Worm (Caenorhabditis elegans) whole organism, early embryonic: ENCODE measurements around the gene glr-8.

Experiments used
- B0310.2 ChIP-seq: sonication (generic microtip); optimal IDR thresholded peaks from 2 replicates; lab custom pipeline; 2016; ENCODE audit warnings: mild to moderate bottlenecking, missing genetic modification characterization, missing compliant biosample characterization
- F13C5.2 ChIP-seq: sonication (generic microtip); optimal IDR thresholded peaks from 2 replicates; lab custom pipeline; 2017; ENCODE audit warnings: mild to moderate bottlenecking, missing genetic modification characterization, inconsistent platforms, missing compliant biosample characterization
- aly-1 ChIP-seq: sonication (generic microtip); optimal IDR thresholded peaks from 2 replicates; lab custom pipeline; 2016; ENCODE audit warnings: missing genetic modification characterization, missing compliant biosample characterization
- ama-1 ChIP-seq: fragments of 150-350 bp; optimal IDR thresholded peaks from 2 replicates; lab custom pipeline; 2014
- ceh-13 ChIP-seq: fragments of 200-800 bp; sonication (Bioruptor generic); optimal IDR thresholded peaks from 2 replicates; lab custom pipeline; 2018; ENCODE audit warnings: mild to moderate bottlenecking, missing genetic modification characterization, missing compliant biosample characterization
- ceh-36 ChIP-seq: sonication (generic microtip); optimal IDR thresholded peaks from 2 replicates; lab custom pipeline; 2016; ENCODE audit warnings: missing genetic modification characterization, inconsistent platforms, missing compliant biosample characterization
- ets-7 ChIP-seq: sonication (generic microtip); optimal IDR thresholded peaks from 2 replicates; lab custom pipeline; 2016; ENCODE audit warnings: missing genotype, missing genetic modification characterization, missing compliant biosample characterization
- flt-1 ChIP-seq: fragments of 200-800 bp; sonication (Bioruptor generic); IDR thresholded peaks from 2 replicates; pipeline ENCODE4 v1.3.6; 2022; ENCODE audit warnings: missing genetic modification characterization, missing compliant biosample characterization
- hmbx-1 ChIP-seq: sonication (generic microtip); optimal IDR thresholded peaks from 2 replicates; lab custom pipeline; 2016; ENCODE audit warnings: mild to moderate bottlenecking, missing genetic modification characterization, missing compliant biosample characterization
- hmg-4 ChIP-seq: fragments of 200-800 bp; sonication (Bioruptor generic); optimal IDR thresholded peaks from 2 replicates; lab custom pipeline; 2018; ENCODE audit warnings: mild to moderate bottlenecking, missing genetic modification characterization, missing compliant biosample characterization
- hnd-1 ChIP-seq: sonication (generic microtip); optimal IDR thresholded peaks from 2 replicates; lab custom pipeline; 2016; ENCODE audit warnings: missing genetic modification characterization, missing compliant biosample characterization
- pes-1 ChIP-seq: fragments of 200-800 bp; sonication (Bioruptor generic); IDR thresholded peaks from 2 replicates; pipeline ENCODE4 v1.3.6; 2022; ENCODE audit warnings: missing genetic modification reagents, missing genetic modification characterization, missing compliant biosample characterization
- scrt-1 ChIP-seq: fragments of 200-800 bp; sonication (Bioruptor generic); IDR thresholded peaks from 2 replicates; pipeline ENCODE4 v1.3.6; 2022; ENCODE audit warnings: missing genetic modification characterization, missing compliant biosample characterization
- sea-1 ChIP-seq: fragments of 200-800 bp; sonication (Bioruptor generic); conservative IDR thresholded peaks from 2 replicates; pipeline ENCODE4 v1.3.6; 2022; ENCODE audit warnings: missing genetic modification characterization, missing compliant biosample characterization
- tbx-11 ChIP-seq: fragments of 200-800 bp; sonication (Bioruptor generic); IDR thresholded peaks from 2 replicates; pipeline ENCODE4 v1.3.6; 2022; ENCODE audit warnings: missing genetic modification characterization, missing compliant biosample characterization
- tbx-37 ChIP-seq: fragments of 200-800 bp; sonication (Bioruptor generic); conservative IDR thresholded peaks from 2 replicates; pipeline ENCODE4 v1.3.6; 2022; ENCODE audit warnings: missing genetic modification reagents, missing genetic modification characterization, missing compliant biosample characterization
- tra-4 ChIP-seq: sonication (generic microtip); optimal IDR thresholded peaks from 2 replicates; lab custom pipeline; 2017; ENCODE audit warnings: missing genetic modification characterization, missing compliant biosample characterization

Gene glr-8

DNA sequence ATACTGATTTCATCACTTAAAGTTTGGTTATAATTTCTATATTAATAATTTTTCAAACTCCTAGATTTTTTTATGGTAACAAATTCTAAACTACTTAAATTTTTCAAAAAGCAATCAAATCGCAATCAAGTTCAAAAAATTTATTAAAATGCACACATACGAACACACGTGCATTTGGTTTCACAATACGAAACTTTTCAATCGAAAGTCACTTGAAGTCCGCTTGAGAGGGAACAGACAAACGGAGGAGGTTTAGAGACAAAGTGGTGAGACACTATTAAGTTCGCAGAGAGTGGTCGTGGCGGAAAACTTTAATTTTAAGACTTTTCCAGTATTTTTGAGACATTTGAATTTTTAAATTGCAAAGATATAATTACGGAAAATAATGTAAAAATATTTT lies at the start of gene glr-8:
glr-8 (plus strand) TSS at position 319 of the 400 bp plus-strand sequence.
- TF ChIP-seq ceh-36 (tag; lab: Kevin White, UChicago) (no peak), F13C5.2 (tag; lab: Kevin White, UChicago) (no peak), hmg-4 (no peak), scrt-1 (GFP tag; lab: Robert Waterston, UW) (no peak), hnd-1 (tag; lab: Kevin White, UChicago) (no peak), B0310.2 (no peak), hmbx-1 (tag; lab: Kevin White, UChicago) (no peak), ama-1 (lab: Kevin White, UChicago) (no peak), tra-4 (tag; lab: Kevin White, UChicago) (no peak), aly-1 (no peak), tbx-11 (GFP tag; lab: Robert Waterston, UW) (no peak), flt-1 (GFP tag; lab: Robert Waterston, UW) (no peak), tbx-37 (GFP tag; lab: Robert Waterston, UW) (no peak), sea-1 (GFP tag; lab: Robert Waterston, UW) (no peak), pes-1 (GFP tag; lab: Robert Waterston, UW) (no peak)

DNA sequence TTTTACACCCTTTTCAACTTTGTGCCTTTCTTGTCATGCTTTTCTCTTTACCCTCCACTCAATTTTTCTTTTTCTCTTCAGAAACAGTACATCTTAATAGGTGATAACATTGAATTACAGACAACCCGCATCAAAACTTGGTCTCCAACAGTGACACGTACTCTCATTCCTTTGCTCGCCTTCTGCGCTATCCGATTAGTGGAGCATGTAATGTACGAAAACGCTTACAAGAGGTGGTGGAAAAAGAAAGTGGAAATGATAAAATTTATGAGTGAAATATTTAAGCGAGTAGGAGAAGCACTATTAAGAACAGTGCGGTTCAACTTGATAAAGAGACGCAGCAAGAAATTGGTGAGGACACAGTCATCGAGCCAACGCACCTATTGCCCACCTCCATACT lies 49.2 kb upstream of the glr-8 start, which contains the start of gene pept-1:
pept-1 (plus strand) TSS at position 306 of the 400 bp plus-strand sequence.
- TF ChIP-seq hnd-1 (tag; lab: Kevin White, UChicago) (no peak), flt-1 (GFP tag; lab: Robert Waterston, UW) (no peak), tra-4 (tag; lab: Kevin White, UChicago) (no peak), hmbx-1 (tag; lab: Kevin White, UChicago) (no peak), tbx-37 (GFP tag; lab: Robert Waterston, UW) (no peak), scrt-1 (GFP tag; lab: Robert Waterston, UW) (no peak), pes-1 (GFP tag; lab: Robert Waterston, UW) (no peak), hmg-4 (no peak), ceh-36 (tag; lab: Kevin White, UChicago) (no peak), aly-1 (no peak), ama-1 (lab: Kevin White, UChicago) (no peak), sea-1 (GFP tag; lab: Robert Waterston, UW) (no peak), B0310.2 (no peak), F13C5.2 (tag; lab: Kevin White, UChicago) (no peak), tbx-11 (GFP tag; lab: Robert Waterston, UW) (no peak), ceh-13 (GFP tag; lab: Kevin White, UChicago) (no peak), ets-7 (tag; lab: Kevin White, UChicago) (no peak)

DNA sequence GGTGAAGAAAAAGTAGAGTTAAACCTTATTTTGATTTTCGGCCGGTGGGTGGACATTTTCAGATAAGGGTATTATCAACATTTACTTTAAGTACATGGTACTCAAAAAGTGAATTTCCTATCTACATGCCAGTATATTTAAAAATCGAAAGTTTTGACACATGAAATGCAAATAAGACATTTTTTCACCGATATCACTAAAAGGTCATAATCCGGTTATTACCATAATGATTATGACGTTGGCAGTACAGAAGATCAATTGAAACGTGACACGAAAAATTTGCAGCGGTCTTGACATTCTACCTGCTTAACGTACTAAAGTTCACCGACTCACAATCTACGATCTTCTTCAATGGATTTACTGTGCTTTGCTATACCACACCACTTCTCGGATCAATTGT lies 47.8 kb upstream of the glr-8 start:
- TF ChIP-seq hmbx-1 (tag; lab: Kevin White, UChicago) (no peak), F13C5.2 (tag; lab: Kevin White, UChicago) (no peak), ets-7 (tag; lab: Kevin White, UChicago) (no peak), ceh-36 (tag; lab: Kevin White, UChicago) (no peak), tbx-11 (GFP tag; lab: Robert Waterston, UW) (no peak), tbx-37 (GFP tag; lab: Robert Waterston, UW) (no peak), tra-4 (tag; lab: Kevin White, UChicago) (no peak), flt-1 (GFP tag; lab: Robert Waterston, UW) (no peak), ceh-13 (GFP tag; lab: Kevin White, UChicago) (no peak), pes-1 (GFP tag; lab: Robert Waterston, UW) (no peak), B0310.2 (no peak), hnd-1 (tag; lab: Kevin White, UChicago) (no peak), ama-1 (lab: Kevin White, UChicago) (no peak), sea-1 (GFP tag; lab: Robert Waterston, UW) (no peak), scrt-1 (GFP tag; lab: Robert Waterston, UW) (no peak), hmg-4 (no peak), aly-1 (no peak)

DNA sequence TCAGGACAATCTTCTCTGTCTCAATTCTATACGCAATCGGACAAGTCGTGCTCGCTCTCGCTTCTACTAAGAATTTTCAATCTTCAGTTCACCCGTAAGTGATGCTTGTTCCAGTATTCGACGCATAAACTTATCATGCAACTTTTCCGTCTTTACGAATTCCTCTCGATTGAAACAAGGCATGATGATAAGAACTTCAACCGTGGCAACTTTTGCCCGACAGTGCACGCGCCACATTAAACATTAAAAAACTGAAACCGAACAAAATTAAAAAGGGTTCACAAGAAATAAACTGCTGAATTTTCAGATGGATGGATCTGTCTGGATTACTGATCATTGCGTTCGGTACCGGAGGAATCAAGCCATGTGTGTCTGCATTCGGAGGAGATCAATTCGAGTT lies 47.3 kb upstream of the glr-8 start:
- TF ChIP-seq tbx-37 (GFP tag; lab: Robert Waterston, UW) = no peak
- no peak for TF ChIP-seq scrt-1 (GFP tag; lab: Robert Waterston, UW)
- no peak for TF ChIP-seq sea-1 (GFP tag; lab: Robert Waterston, UW)
- no peak for TF ChIP-seq ceh-13 (GFP tag; lab: Kevin White, UChicago)
- TF ChIP-seq ceh-36 (tag; lab: Kevin White, UChicago) = no peak
- no peak for TF ChIP-seq ama-1 (lab: Kevin White, UChicago)
- TF ChIP-seq aly-1 = no peak
- no peak for TF ChIP-seq pes-1 (GFP tag; lab: Robert Waterston, UW)
- TF ChIP-seq hnd-1 (tag; lab: Kevin White, UChicago) = no peak
- TF ChIP-seq hmg-4 = no peak
- TF ChIP-seq tra-4 (tag; lab: Kevin White, UChicago) = no peak
- TF ChIP-seq F13C5.2 (tag; lab: Kevin White, UChicago) = no peak

DNA sequence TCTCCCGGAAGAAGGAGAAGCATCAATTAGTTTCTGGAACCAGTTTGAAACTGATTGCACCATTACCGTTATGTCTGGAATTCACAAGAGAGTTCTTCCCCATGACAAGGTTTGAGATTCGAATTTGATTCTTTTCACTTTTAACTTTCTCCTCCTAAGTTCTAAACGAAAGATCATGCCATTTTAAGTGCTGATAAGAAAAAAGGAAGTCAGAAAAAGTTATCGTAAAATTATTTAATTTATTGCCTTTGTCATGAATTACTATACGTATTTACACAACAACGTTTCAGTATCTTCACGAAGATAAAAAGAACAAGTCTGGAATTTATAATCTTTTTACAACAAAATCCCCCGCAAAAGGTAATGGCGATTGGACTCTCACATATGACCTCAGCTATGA lies 45.7 kb upstream of the glr-8 start:
- TF ChIP-seq sea-1 (GFP tag; lab: Robert Waterston, UW) = no peak
- TF ChIP-seq tra-4 (tag; lab: Kevin White, UChicago) = no peak
- no peak for TF ChIP-seq ama-1 (lab: Kevin White, UChicago)
- no peak for TF ChIP-seq hmbx-1 (tag; lab: Kevin White, UChicago)
- TF ChIP-seq pes-1 (GFP tag; lab: Robert Waterston, UW) = no peak
- TF ChIP-seq ceh-13 (GFP tag; lab: Kevin White, UChicago) = no peak
- no peak for TF ChIP-seq hnd-1 (tag; lab: Kevin White, UChicago)
- no peak for TF ChIP-seq aly-1
- no peak for TF ChIP-seq B0310.2
- no peak for TF ChIP-seq hmg-4
- no peak for TF ChIP-seq tbx-37 (GFP tag; lab: Robert Waterston, UW)
- no peak for TF ChIP-seq F13C5.2 (tag; lab: Kevin White, UChicago)
- no peak for TF ChIP-seq tbx-11 (GFP tag; lab: Robert Waterston, UW)
- TF ChIP-seq ceh-36 (tag; lab: Kevin White, UChicago) = no peak
- TF ChIP-seq ets-7 (tag; lab: Kevin White, UChicago) = no peak
- no peak for TF ChIP-seq flt-1 (GFP tag; lab: Robert Waterston, UW)
- TF ChIP-seq scrt-1 (GFP tag; lab: Robert Waterston, UW) = no peak

DNA sequence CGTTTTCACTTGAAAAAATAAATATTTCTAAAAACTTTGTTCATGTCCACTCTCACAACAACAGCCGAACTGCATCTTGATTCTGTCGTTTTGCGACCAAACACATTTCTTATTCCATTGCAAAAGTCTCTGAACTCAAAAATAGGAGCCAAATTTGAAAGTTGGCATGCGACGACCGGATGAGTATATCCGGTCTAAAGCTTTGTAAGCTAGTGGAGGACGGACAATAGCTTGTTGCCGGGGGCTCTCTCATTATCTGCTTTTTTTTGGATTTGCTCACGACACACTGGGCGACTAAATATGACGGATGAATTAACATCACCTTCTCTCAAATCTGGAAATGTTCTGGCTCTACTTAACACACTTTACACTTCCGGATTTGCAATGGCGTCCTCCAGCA lies 44.1 kb upstream of the glr-8 start, which contains the start of gene K04E7.1:
K04E7.1 (plus strand) TSS at position 301 of the 400 bp plus-strand sequence.
- TF ChIP-seq sea-1 (GFP tag; lab: Robert Waterston, UW) (no peak), pes-1 (GFP tag; lab: Robert Waterston, UW) (no peak), hmg-4 (no peak), ama-1 (lab: Kevin White, UChicago) (no peak), scrt-1 (GFP tag; lab: Robert Waterston, UW) (no peak), hnd-1 (tag; lab: Kevin White, UChicago) (no peak), ceh-13 (GFP tag; lab: Kevin White, UChicago) (no peak), ets-7 (tag; lab: Kevin White, UChicago) (no peak), F13C5.2 (tag; lab: Kevin White, UChicago) (no peak), tra-4 (tag; lab: Kevin White, UChicago) (no peak), tbx-11 (GFP tag; lab: Robert Waterston, UW) (no peak), hmbx-1 (tag; lab: Kevin White, UChicago) (no peak), ceh-36 (tag; lab: Kevin White, UChicago) (no peak), B0310.2 (no peak), tbx-37 (GFP tag; lab: Robert Waterston, UW) (no peak), flt-1 (GFP tag; lab: Robert Waterston, UW) (no peak), aly-1 (no peak)
